Worm (Caenorhabditis elegans): ENCODE results near the gene F31E3.2.

DNA sequence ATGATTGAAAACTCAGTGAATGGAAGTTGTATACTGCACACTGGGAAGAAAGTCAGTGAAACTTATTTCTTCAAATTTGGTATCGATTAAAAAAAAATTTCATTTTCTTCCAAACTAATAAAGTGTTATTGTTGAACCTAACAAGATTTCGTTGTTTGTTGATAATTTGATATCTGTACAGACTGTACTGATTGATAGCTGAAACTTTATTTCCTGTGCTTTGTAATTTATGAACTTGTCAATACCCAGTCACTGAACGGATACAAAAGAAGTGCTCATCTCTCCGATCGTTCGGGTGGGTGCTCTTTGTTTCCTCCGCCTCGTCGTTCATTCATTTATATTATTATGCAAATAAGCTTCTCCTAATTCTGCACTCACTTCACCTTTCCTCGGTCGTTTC is 4.7 kb upstream of the F31E3.2 start, which contains the start of gene F31E3.12:
- TF ChIP-seq ztf-4 (tag; optimal IDR thresholded peaks at IDR 0.05) (no peak), snpc-4 (tag; optimal IDR thresholded peaks at IDR 0.05) (no peak), fos-1 (tag; optimal IDR thresholded peaks at IDR 0.05) (no peak), nhr-28 (tag; optimal IDR thresholded peaks at IDR 0.05) (no peak), ces-1 (GFP tag; optimal IDR thresholded peaks at IDR 0.05) (no peak), nhr-90 (tag; optimal IDR thresholded peaks at IDR 0.05; ENCODE audit: poor library complexity) (no peak), mep-1 (tag; optimal IDR thresholded peaks at IDR 0.05) (no peak)

Data from whole organism, L1 larva.